Worm (Caenorhabditis elegans) whole organism, L1 larva: ENCODE measurements around the gene H27A22.1.

Experiments used
- C16A3.4 ChIP-seq: fragments of 150-350 bp; optimal IDR thresholded peaks from 2 replicates; lab custom pipeline; 2014; ENCODE audit warnings: missing biosample characterization, missing genetic modification characterization
- aly-2 ChIP-seq: fragments of 150-350 bp; optimal IDR thresholded peaks from 2 replicates; lab custom pipeline; 2014; ENCODE audit warnings: missing biosample characterization, missing genetic modification characterization
- jun-1 ChIP-seq: fragments of 150-350 bp; optimal IDR thresholded peaks from 2 replicates; lab custom pipeline; 2014; ENCODE audit warnings: missing biosample characterization, missing genetic modification reagents, missing genetic modification characterization
- snpc-4 ChIP-seq: fragments of 150-350 bp; optimal IDR thresholded peaks from 2 replicates; lab custom pipeline; 2014; ENCODE audit warnings: missing biosample characterization, missing genetic modification characterization
- unc-130 ChIP-seq: fragments of 150-350 bp; optimal IDR thresholded peaks from 2 replicates; lab custom pipeline; 2017; ENCODE audit warnings: missing biosample characterization, missing genetic modification characterization, inconsistent platforms

DNA sequence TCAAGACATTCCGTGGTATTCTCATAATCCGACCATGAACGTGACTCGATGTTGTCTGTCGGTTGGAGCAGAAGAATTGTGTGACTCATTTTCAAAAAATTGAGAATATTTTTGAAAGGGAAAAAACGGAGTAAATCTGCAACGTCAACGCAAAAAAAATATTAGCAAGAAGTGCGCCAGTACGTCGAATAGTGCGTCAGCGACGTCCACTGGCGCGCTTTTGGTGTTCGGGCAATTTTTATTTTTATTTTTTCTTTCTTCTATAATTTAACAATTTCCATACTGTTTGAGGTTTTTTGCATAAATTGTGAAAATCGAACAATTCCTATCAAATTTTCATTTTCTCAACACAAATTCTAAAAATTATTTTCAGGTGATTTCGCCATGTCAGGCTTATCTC lies 23.4 kb upstream of the H27A22.1 start, which contains the start of the genes erh-1 and lpd-9:
- TF ChIP-seq C16A3.4 (tag; lab: Kevin White, UChicago), result peak; percentile 57
- TF ChIP-seq jun-1 (tag; lab: Kevin White, UChicago), result peak; percentile 53
- peak; percentile 77 for TF ChIP-seq snpc-4 (tag; lab: Kevin White, UChicago)
- peak; percentile 22 for TF ChIP-seq unc-130 (tag; lab: Kevin White, UChicago)
- TF ChIP-seq aly-2, result peak; percentile 29
